Worm (Caenorhabditis elegans): ENCODE measurements around the gene clec-65.

- TF ChIP-seq snpc-4 (tag; optimal IDR thresholded peaks at IDR 0.05) (no peak), ama-1 (optimal IDR thresholded peaks at IDR 0.05) (peak; percentile 56), nhr-237 (tag; optimal IDR thresholded peaks at IDR 0.05) (no peak), hif-1 (tag; optimal IDR thresholded peaks at IDR 0.05) (no peak), skn-1 (tag; optimal IDR thresholded peaks at IDR 0.05) (no peak), daf-8 (GFP tag; IDR thresholded peaks at IDR 0.05) (no peak), unc-62 (GFP tag; optimal IDR thresholded peaks at IDR 0.05 in 1 of 2) (no peak), unc-62 (tag; optimal IDR thresholded peaks at IDR 0.05) (no peak)
Measured at ce11 chrII:12866079-12866478, 35.0 kb upstream of the clec-65 start.

All from whole organism, L4 larva.